Worm (Caenorhabditis elegans): Measurements from ENCODE around the gene miga-1.

miga-1 gene

ce11 chrV:12349365-12349764 is 51.3 kb downstream of the miga-1 start:
- no peak for TF ChIP-seq hnd-1 (tag; optimal IDR thresholded peaks at IDR 0.05)
- TF ChIP-seq ceh-36 (tag; optimal IDR thresholded peaks at IDR 0.05), result no peak
- TF ChIP-seq hmbx-1 (tag; optimal IDR thresholded peaks at IDR 0.05), result no peak
- no peak for TF ChIP-seq ceh-13 (GFP tag; optimal IDR thresholded peaks at IDR 0.05)
- no peak for TF ChIP-seq tbx-37 (GFP tag; conservative IDR thresholded peaks at IDR 0.05)
- TF ChIP-seq aly-1 (tag; optimal IDR thresholded peaks at IDR 0.05), result no peak
- no peak for TF ChIP-seq ama-1 (optimal IDR thresholded peaks at IDR 0.05)
- no peak for TF ChIP-seq pes-1 (GFP tag; IDR thresholded peaks at IDR 0.05)
- TF ChIP-seq tbx-11 (GFP tag; IDR thresholded peaks at IDR 0.05), result no peak
- TF ChIP-seq F13C5.2 (tag; optimal IDR thresholded peaks at IDR 0.05), result no peak
- TF ChIP-seq ets-7 (tag; optimal IDR thresholded peaks at IDR 0.05), result no peak
- TF ChIP-seq sea-1 (GFP tag; conservative IDR thresholded peaks at IDR 0.05), result no peak
- no peak for TF ChIP-seq flt-1 (GFP tag; IDR thresholded peaks at IDR 0.05)
- TF ChIP-seq hmg-4 (GFP tag; optimal IDR thresholded peaks at IDR 0.05), result no peak
- no peak for TF ChIP-seq scrt-1 (GFP tag; IDR thresholded peaks at IDR 0.05)
- TF ChIP-seq B0310.2 (tag; optimal IDR thresholded peaks at IDR 0.05), result no peak
- no peak for TF ChIP-seq tra-4 (tag; optimal IDR thresholded peaks at IDR 0.05)

All from whole organism, early embryonic.